Worm (Caenorhabditis elegans): ENCODE data around the gene ZK381.8.
A peak's percentile ranks its signal among the peaks of the same experiment; 100 is the strongest.

Gene ZK381.8

ce11 chrIV:6986835-6987234 lies 16.7 kb upstream of the ZK381.8 start, which contains the start of gene prkl-1:
TSS of gene prkl-1 (minus strand) at chrIV:6986935.
- TF ChIP-seq aptf-3 (GFP tag; IDR thresholded peaks at IDR 0.05) (no peak), ceh-91 (GFP tag; IDR thresholded peaks at IDR 0.05) (no peak), C17E4.6 (GFP tag; IDR thresholded peaks at IDR 0.05) (no peak), Y53F4B.3 (GFP tag; IDR thresholded peaks at IDR 0.05) (no peak), egrh-3 (GFP tag; IDR thresholded peaks at IDR 0.05) (no peak), F37B4.10 (GFP tag; IDR thresholded peaks at IDR 0.05) (no peak), cebp-1 (GFP tag; IDR thresholded peaks at IDR 0.05) (no peak), cebp-1 (tag; optimal IDR thresholded peaks at IDR 0.05) (no peak), hlh-26 (GFP tag; conservative IDR thresholded peaks at IDR 0.05) (no peak), F57C9.4 (tag; optimal IDR thresholded peaks at IDR 0.05) (no peak)

- TF ChIP-seq lin-35 (GFP tag; optimal IDR thresholded peaks at IDR 0.05) (no peak), unc-130 (GFP tag; optimal IDR thresholded peaks at IDR 0.05) (no peak), madf-8 (GFP tag; conservative IDR thresholded peaks at IDR 0.05) (no peak), lsl-1 (GFP tag; optimal IDR thresholded peaks at IDR 0.05) (no peak), chd-7 (tag; optimal IDR thresholded peaks at IDR 0.05) (no peak), F33H1.4 (GFP tag; IDR thresholded peaks at IDR 0.05) (no peak), pha-4 (tag; optimal IDR thresholded peaks at IDR 0.05) (no peak), zim-3 (tag; optimal IDR thresholded peaks at IDR 0.05) (no peak), somi-1 (GFP tag; optimal IDR thresholded peaks at IDR 0.05) (no peak), sea-2 (GFP tag; IDR thresholded peaks at IDR 0.05) (no peak)
Observed at ce11 chrIV:6984449-6985380, 14.5 kb upstream of the ZK381.8 start.

- TF ChIP-seq F49E8.2 (tag; optimal IDR thresholded peaks at IDR 0.05; ENCODE audit: insufficient read depth) (peak; percentile 44), madf-8 (GFP tag; conservative IDR thresholded peaks at IDR 0.05) (no peak), nhr-80 (tag; optimal IDR thresholded peaks at IDR 0.05) (no peak), snpc-4 (GFP tag; optimal IDR thresholded peaks at IDR 0.05) (no peak), snpc-4 (tag; optimal IDR thresholded peaks at IDR 0.05) (peak in 1 of 4 experiments; percentile 39), B0019.2 (GFP tag; conservative IDR thresholded peaks at IDR 0.05) (no peak), attf-6 (GFP tag; IDR thresholded peaks at IDR 0.05) (0 out of 2 replicates have a peak, but pooled peaks have one; percentile 35), F52B5.7 (tag; optimal IDR thresholded peaks at IDR 0.05) (no peak), egl-44 (GFP tag; IDR thresholded peaks at IDR 0.05) (0 out of 2 replicates have a peak, but pooled peaks have one; percentile 13), attf-5 (GFP tag; optimal IDR thresholded peaks at IDR 0.05) (no peak), madf-6 (GFP tag; IDR thresholded peaks at IDR 0.05) (peak; percentile 43; the same call in 1 of the 2 replicates), F33H1.4 (GFP tag; IDR thresholded peaks at IDR 0.05) (peak; percentile 16; the same call in 1 of the 2 replicates), K12H6.12 (tag; optimal IDR thresholded peaks at IDR 0.05) (no peak), snpc-3.4 (tag; optimal IDR thresholded peaks at IDR 0.05) (peak; percentile 61)
Observed at ce11 chrIV:6978625-6979024, 8.5 kb upstream of the ZK381.8 start.

ce11 chrIV:6977089-6977558 lies 7.0 kb upstream of the ZK381.8 start, which contains the start of the genes pgl-1 and him-3:
TSS of gene pgl-1 (minus strand) at chrIV:6977318.
TSS of gene him-3 (plus strand) at chrIV:6977508.
- peak; percentile 52 for TF ChIP-seq madf-6 (GFP tag; IDR thresholded peaks at IDR 0.05)
- TF ChIP-seq F33H1.4 (GFP tag; IDR thresholded peaks at IDR 0.05) = peak; percentile 72
- TF ChIP-seq snpc-4 (GFP tag; optimal IDR thresholded peaks at IDR 0.05) = no peak
- TF ChIP-seq snpc-4 (tag; optimal IDR thresholded peaks at IDR 0.05) = peak in 2 of 4 experiments; percentile 9 to 17
- no peak for TF ChIP-seq F57A8.1 (GFP tag; optimal IDR thresholded peaks at IDR 0.05)
- TF ChIP-seq ZK185.1 (tag; optimal IDR thresholded peaks at IDR 0.05; ENCODE audit: poor library complexity, severe bottlenecking) = no peak
- peak; percentile 56 for TF ChIP-seq efl-1 (GFP tag; optimal IDR thresholded peaks at IDR 0.05)

All from whole organism, young adult.